Worm (Caenorhabditis elegans) whole organism, dauer: ENCODE data around the gene plc-4.

Experiments used
- unc-62 ChIP-seq: sonication (generic microtip); optimal IDR thresholded peaks from 2 replicates; lab custom pipeline; 2017; ENCODE audit warnings: missing biosample characterization, missing genetic modification reagents, missing genetic modification characterization

Gene plc-4

ce11 chrIV:7497750-7498149, 14.7 kb downstream of the plc-4 start, which contains the start of gene egas-4:
Gene egas-4, minus strand, starts transcription at chrIV:7497850.
- TF ChIP-seq unc-62 (GFP tag; lab: Kevin White, UChicago) = no peak

- no peak for TF ChIP-seq unc-62 (GFP tag; lab: Kevin White, UChicago)
Measured at ce11 chrIV:7497205-7497604, 15.3 kb downstream of the plc-4 start.

DNA sequence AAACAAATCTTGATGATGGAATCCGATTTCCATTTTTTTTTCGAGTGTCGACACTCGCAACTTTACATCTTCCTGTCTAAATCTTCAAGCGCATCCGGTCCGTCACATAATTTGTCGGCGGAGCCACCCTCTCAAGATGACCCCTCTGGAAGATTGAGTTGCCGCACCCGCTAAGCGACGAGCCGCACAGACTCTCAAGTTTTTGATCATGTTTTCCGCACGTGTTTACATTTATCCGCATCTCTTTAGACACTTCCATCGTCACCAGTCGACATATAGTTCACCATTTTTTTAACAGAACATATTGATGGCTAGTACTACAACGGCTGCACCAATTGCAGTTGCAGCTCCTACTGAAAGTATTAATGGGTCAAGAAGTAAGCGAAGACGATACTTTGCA, 21.0 kb downstream of the plc-4 start, which contains the start of gene F55G1.1:
F55G1.1 (plus strand) TSS at position 301 of the 400 bp plus-strand sequence.
- no peak for TF ChIP-seq unc-62 (GFP tag; lab: Kevin White, UChicago)

ce11 chrIV:7488457-7488783, 24.0 kb downstream of the plc-4 start:
- TF ChIP-seq unc-62 (GFP tag; lab: Kevin White, UChicago) = no peak

DNA sequence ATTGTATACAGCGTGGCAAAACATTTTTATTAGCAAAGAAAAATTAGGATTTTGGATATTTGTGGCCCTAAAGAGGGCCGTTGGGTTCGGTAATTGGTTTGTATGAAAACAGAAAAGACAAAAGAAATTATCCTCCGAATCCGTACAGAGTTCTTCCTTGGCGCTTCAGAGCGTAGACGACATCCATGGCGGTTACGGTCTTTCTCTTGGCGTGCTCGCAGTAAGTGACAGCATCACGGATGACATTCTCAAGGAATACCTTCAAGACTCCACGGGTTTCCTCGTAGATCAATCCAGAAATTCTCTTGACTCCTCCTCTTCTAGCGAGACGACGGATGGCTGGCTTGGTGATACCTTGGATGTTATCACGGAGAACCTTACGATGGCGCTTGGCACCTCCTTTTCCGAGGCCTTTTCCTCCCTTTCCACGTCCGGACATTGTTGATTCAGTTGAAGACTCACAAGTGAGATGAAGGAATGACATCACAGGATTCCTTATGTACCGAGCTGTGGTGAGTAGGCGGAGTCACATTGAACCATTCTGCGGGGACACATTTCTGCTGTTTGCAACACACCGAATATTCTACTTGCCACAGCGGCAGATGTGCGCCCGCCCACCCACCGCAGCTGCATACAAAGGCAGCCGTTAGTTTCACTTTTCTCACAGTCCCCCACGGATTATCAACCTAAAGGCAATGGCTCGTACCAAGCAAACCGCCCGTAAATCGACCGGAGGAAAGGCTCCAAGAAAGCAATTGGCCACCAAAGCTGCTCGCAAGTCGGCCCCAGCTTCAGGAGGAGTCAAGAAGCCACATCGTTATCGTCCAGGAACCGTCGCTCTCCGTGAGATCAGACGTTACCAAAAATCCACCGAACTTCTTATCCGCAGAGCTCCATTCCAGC, 24.7 kb downstream of the plc-4 start, which contains the start of the genes his-60 and his-59:
his-60 (minus strand) TSS at position 439 of the 903 bp plus-strand sequence.
his-59 (plus strand) TSS at position 696 of the 903 bp plus-strand sequence.
- no peak for TF ChIP-seq unc-62 (GFP tag; lab: Kevin White, UChicago)

- no peak for TF ChIP-seq unc-62 (GFP tag; lab: Kevin White, UChicago)
Measured at ce11 chrIV:7486201-7486947, 26.1 kb downstream of the plc-4 start, which contains the start of the genes his-61 and his-62. Gene his-61, minus strand, starts transcription at chrIV:7486217. Gene his-62, plus strand, starts transcription at chrIV:7486545.

DNA sequence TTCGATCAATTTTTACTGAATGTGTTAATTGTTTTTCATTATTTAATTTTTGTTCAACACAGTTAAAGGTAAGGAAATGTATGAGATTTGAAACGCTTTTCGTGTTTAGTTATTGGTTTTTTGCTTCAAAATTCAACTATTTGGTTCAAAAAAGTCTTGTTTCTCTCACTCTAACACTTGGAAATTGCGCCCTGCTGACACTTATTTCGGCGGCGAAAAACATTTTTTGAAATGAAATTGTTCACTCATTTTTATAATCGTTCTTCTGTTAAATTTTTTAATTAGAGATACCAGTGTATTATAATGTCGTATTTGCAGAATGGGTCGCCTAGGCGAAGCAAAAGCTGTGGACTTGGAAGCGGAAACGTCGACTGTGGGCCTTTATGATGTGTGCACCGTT, 34.3 kb downstream of the plc-4 start, which contains the start of gene rod-1:
rod-1 (plus strand) TSS at position 319 of the 400 bp plus-strand sequence.
- TF ChIP-seq unc-62 (GFP tag; lab: Kevin White, UChicago) = no peak

DNA sequence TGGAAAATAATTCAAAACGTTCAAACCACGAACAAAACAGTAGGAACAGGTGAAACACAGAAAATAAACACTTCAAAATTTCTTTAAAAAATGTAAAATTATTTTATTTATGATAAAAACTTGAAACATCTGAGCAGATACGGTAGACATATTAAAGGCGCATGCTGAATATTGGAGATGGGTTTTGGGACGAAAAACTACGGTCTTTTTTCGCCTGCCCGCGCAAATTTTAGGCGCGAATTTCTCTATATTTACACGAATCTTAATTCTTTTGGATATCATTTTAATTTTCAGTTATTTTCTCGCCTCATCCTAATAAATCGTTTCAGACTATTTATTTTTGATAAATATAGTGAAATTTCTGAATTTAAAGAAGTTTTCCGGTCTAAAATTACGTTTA, 34.8 kb downstream of the plc-4 start:
- TF ChIP-seq unc-62 (GFP tag; lab: Kevin White, UChicago) = no peak

ce11 chrIV:7477197-7477596, 35.3 kb downstream of the plc-4 start, which contains the start of gene pycr-4:
Gene pycr-4, minus strand, starts transcription at chrIV:7477297.
- no peak for TF ChIP-seq unc-62 (GFP tag; lab: Kevin White, UChicago)

ce11 chrIV:7474826-7475225, 37.6 kb downstream of the plc-4 start, which contains the start of gene slc-25A18.2:
Gene slc-25A18.2, plus strand, starts transcription at chrIV:7475041.
- no peak for TF ChIP-seq unc-62 (GFP tag; lab: Kevin White, UChicago)

DNA sequence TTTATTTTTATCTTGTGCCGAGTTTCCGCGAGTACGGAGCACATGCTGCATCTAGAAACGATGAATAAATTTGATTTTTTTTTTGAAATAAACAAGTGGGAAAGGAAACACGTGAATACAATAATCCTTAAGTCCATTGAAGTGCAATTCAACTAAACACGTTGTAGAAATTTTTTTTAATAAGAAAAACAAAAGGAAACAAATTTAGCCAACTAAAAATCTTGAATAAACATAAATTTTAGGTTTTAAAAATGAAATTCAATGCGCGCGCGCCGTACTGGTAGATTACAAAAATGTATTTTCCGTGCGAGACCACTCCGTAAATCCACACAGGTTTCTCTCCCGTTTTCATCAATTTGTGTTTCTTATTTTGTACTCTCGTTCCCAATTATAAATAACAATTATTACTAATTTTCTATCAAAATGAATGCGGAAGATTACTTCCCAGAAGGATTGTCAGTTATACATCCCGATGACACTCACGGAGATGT, 39.3 kb downstream of the plc-4 start, which contains the start of the genes plk-3 and F55G1.6:
plk-3 (minus strand) TSS at position 51 of the 491 bp plus-strand sequence.
F55G1.6 (plus strand) TSS at position 359 of the 491 bp plus-strand sequence.
- TF ChIP-seq unc-62 (GFP tag; lab: Kevin White, UChicago) = no peak

DNA sequence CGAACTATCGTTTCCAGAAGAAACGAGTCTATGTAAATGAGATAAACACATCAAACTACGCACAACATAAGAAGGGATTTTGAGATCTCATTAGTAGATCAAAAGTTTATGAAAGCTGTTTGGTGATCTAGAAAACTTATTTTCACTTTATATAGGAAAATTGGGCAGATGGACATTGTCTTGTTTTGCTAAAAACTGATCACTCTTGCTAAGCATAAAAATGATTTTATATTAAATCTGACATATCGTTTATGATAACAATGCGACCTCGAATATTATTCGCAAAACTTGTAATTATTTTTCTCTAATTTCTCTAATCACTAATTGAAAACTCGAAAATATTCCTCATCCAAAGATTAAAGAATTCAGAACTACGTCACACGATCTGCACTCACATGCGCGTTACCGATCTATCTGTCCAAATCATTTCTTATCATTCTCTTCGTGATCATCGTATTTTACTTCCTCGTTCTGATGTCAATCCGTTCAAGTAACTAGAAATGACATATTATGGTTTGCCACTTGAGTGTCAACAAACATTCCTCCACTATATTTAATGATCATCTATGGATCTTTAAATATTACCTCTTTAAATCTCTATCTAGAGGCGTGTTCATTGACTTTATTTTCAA, 42.6 kb downstream of the plc-4 start, which contains the start of gene F55G1.7:
F55G1.7 (minus strand) TSS at position 51 of the 632 bp plus-strand sequence.
- no peak for TF ChIP-seq unc-62 (GFP tag; lab: Kevin White, UChicago)

ce11 chrIV:7468638-7469037, 43.8 kb downstream of the plc-4 start:
- TF ChIP-seq unc-62 (GFP tag; lab: Kevin White, UChicago) = no peak

DNA sequence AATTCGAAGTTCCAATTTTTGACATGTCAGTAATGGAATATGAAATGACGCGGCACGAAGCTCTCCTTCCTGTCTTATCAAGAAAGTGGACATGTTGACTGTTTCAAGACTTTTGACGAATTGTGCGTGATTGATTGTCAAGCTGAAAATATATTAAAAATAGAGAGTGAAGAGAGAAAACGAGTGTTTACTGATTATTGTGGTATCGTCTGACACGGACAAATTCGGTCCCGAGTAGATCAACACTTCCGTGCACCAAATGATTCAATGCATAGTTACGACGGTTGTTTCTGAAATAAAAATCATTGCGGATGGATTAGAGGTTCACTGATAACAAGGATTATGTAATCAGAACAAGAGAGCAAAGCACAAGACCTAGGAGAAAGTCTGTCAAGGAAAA, 45.3 kb downstream of the plc-4 start:
- no peak for TF ChIP-seq unc-62 (GFP tag; lab: Kevin White, UChicago)

- no peak for TF ChIP-seq unc-62 (GFP tag; lab: Kevin White, UChicago)
Measured at ce11 chrIV:7465857-7466256, 46.6 kb downstream of the plc-4 start, which contains the start of gene F13B6.3. Gene F13B6.3, minus strand, starts transcription at chrIV:7465957.
